Fruit fly (Drosophila melanogaster) whole organism, wandering third instar larva: ENCODE data around the gene MtnD.

Experiments used
- Abd-B ChIP-seq: fragments of >200 bp; optimal IDR thresholded peaks from 2 replicates; lab custom pipeline; 2017; ENCODE audit warnings: missing biosample characterization, missing genetic modification characterization
- CG32264 ChIP-seq: fragments of 200-800 bp; sonication (Bioruptor generic); optimal IDR thresholded peaks from 2 replicates; lab custom pipeline; 2016; ENCODE audit warnings: missing biosample characterization, missing genetic modification characterization
- CG9705 ChIP-seq: fragments of 200-800 bp; sonication (Bioruptor generic); optimal IDR thresholded peaks from 2 replicates; lab custom pipeline; 2018; ENCODE audit warnings: missing biosample characterization, mild to moderate bottlenecking, missing genetic modification characterization
- CrebA ChIP-seq: fragments of 200-800 bp; sonication (Bioruptor generic); optimal IDR thresholded peaks from 2 replicates; lab custom pipeline; 2016; ENCODE audit warnings: missing biosample characterization, mild to moderate bottlenecking, missing genetic modification characterization, borderline replicate concordance
- Dfd ChIP-seq: fragments of >200 bp; optimal IDR thresholded peaks from 2 replicates; lab custom pipeline; 2017; ENCODE audit warnings: missing biosample characterization, missing genetic modification characterization
- Dif ChIP-seq: fragments of 200-275, 200-300 bp; sonication (Bioruptor generic); optimal IDR thresholded peaks from 2 replicates; lab custom pipeline; 2018; ENCODE audit warnings: missing biosample characterization, missing genetic modification characterization; ENCODE audit not compliant: partially characterized antibody
- GATAd ChIP-seq: sonication (Bioruptor generic); optimal IDR thresholded peaks from 2 replicates; lab custom pipeline; 2016; ENCODE audit warnings: missing biosample characterization, missing genetic modification characterization
- HLH106 ChIP-seq: fragments of 200-800 bp; optimal IDR thresholded peaks from 3 replicates; lab custom pipeline; 2019; ENCODE audit warnings: missing biosample characterization, mild to moderate bottlenecking, missing genetic modification characterization, moderate library complexity
- Hnf4 ChIP-seq: fragments of 200-800 bp; sonication (Bioruptor generic); optimal IDR thresholded peaks from 2 replicates; lab custom pipeline; 2016; ENCODE audit warnings: missing biosample characterization, mild to moderate bottlenecking, missing genetic modification characterization
- Hr78 ChIP-seq: fragments of >200 bp; optimal IDR thresholded peaks from 2 replicates; lab custom pipeline; 2017; ENCODE audit warnings: missing biosample characterization, missing genetic modification characterization
- Hr83 ChIP-seq: fragments of 200-300 bp; sonication (Bioruptor generic); optimal IDR thresholded peaks from 2 replicates; lab custom pipeline; 2016; ENCODE audit warnings: missing biosample characterization, mild to moderate bottlenecking, missing genetic modification characterization, moderate library complexity; ENCODE audit not compliant: poor library complexity, severe bottlenecking
- Jra ChIP-seq: sonication (Bioruptor generic); optimal IDR thresholded peaks from 2 replicates; lab custom pipeline; 2016; ENCODE audit warnings: missing biosample characterization, missing genetic modification characterization
- Mio ChIP-seq: sonication (Bioruptor generic); optimal IDR thresholded peaks from 2 replicates; lab custom pipeline; 2016; ENCODE audit warnings: missing biosample characterization, missing genetic modification characterization
- Myc ChIP-seq: fragments of >200 bp; optimal IDR thresholded peaks from 2 replicates; lab custom pipeline; 2017
- N ChIP-seq: fragments of >200 bp; optimal IDR thresholded peaks from 2 replicates; lab custom pipeline; 2018; ENCODE audit warnings: missing biosample characterization, missing external identifiers, missing genetic modification characterization
- OdsH ChIP-seq: fragments of 200-800 bp; sonication (Bioruptor generic); optimal IDR thresholded peaks from 2 replicates; lab custom pipeline; 2016; ENCODE audit warnings: missing biosample characterization, mild to moderate bottlenecking, missing genetic modification characterization
- Rel ChIP-seq, 2 experiments: fragments of 200-800 bp; sonication (Bioruptor generic) in 1 of 2; optimal IDR thresholded peaks; 2 replicates in 1 of 2; 3 replicates in 1 of 2; lab custom pipeline; 2016 to 2019; ENCODE audit warnings: mild to moderate bottlenecking in 2 of 2, missing biosample characterization in 2 of 2, missing genetic modification characterization in 2 of 2, moderate library complexity in 1 of 2
- Sp1 ChIP-seq: fragments of 200-800 bp; sonication (Bioruptor generic); optimal IDR thresholded peaks from 3 replicates; lab custom pipeline; 2019; ENCODE audit warnings: missing biosample characterization, mild to moderate bottlenecking, missing genetic modification characterization, moderate library complexity
- Vsx2 ChIP-seq: fragments of 200-300, 225-300 bp; sonication (Bioruptor generic); optimal IDR thresholded peaks from 2 replicates; lab custom pipeline; 2018; ENCODE audit warnings: missing biosample characterization, missing genetic modification characterization; ENCODE audit not compliant: partially characterized antibody
- br ChIP-seq: fragments of 200-800 bp; sonication (Bioruptor generic); optimal IDR thresholded peaks from 2 replicates; lab custom pipeline; 2016; ENCODE audit warnings: missing biosample characterization, missing genetic modification characterization
- brk ChIP-seq: fragments of 200-800 bp; sonication (Bioruptor generic); optimal IDR thresholded peaks from 2 replicates; lab custom pipeline; 2016; ENCODE audit warnings: missing biosample characterization, mild to moderate bottlenecking, missing genetic modification characterization
- dl ChIP-seq, 2 experiments: fragments of 175-275, 200-275 bp in 1 of 2; fragments of 200-275 bp in 1 of 2; sonication (Bioruptor generic); optimal IDR thresholded peaks; lab custom pipeline; 2018; ENCODE audit warnings: mild to moderate bottlenecking in 2 of 2, missing biosample characterization in 2 of 2, missing genetic modification characterization in 2 of 2, moderate library complexity in 2 of 2; ENCODE audit not compliant: partially characterized antibody in 2 of 2, insufficient read depth in 1 of 2
- dmrt93B ChIP-seq: fragments of 200-800 bp; sonication (Bioruptor generic); optimal IDR thresholded peaks from 2 replicates; lab custom pipeline; 2018; ENCODE audit warnings: missing biosample characterization, mild to moderate bottlenecking, missing genetic modification characterization
- dsf ChIP-seq: sonication (Bioruptor generic); optimal IDR thresholded peaks from 2 replicates; lab custom pipeline; 2016; ENCODE audit warnings: missing biosample characterization, missing genetic modification characterization, borderline replicate concordance
- ey ChIP-seq: fragments of 200-800 bp; sonication (Bioruptor generic); optimal IDR thresholded peaks from 2 replicates; lab custom pipeline; 2016; ENCODE audit warnings: missing biosample characterization, missing genetic modification characterization
- foxo ChIP-seq, 2 experiments: fragments of 200-800 bp; sonication (Bioruptor generic); optimal IDR thresholded peaks; 2 replicates in 1 of 2; 3 replicates in 1 of 2; lab custom pipeline; 2016 to 2017; ENCODE audit warnings: missing biosample characterization in 2 of 2, missing genetic modification characterization in 2 of 2
- fru ChIP-seq: fragments of 200-800 bp; sonication (Bioruptor generic); optimal IDR thresholded peaks from 3 replicates; lab custom pipeline; 2016; ENCODE audit warnings: missing biosample characterization, mild to moderate bottlenecking, missing genetic modification characterization
- h ChIP-seq: fragments of 200-800 bp; sonication (Bioruptor generic); optimal IDR thresholded peaks from 3 replicates; lab custom pipeline; 2016; ENCODE audit warnings: missing biosample characterization, mild to moderate bottlenecking, missing genetic modification characterization
- jim ChIP-seq: fragments of 175-275, 200-325 bp; sonication (Bioruptor generic); optimal IDR thresholded peaks from 2 replicates; lab custom pipeline; 2016; ENCODE audit warnings: missing biosample characterization, mild to moderate bottlenecking, missing genetic modification characterization
- lola ChIP-seq: fragments of >200 bp; optimal IDR thresholded peaks from 2 replicates; lab custom pipeline; 2017; ENCODE audit warnings: missing biosample characterization, missing genetic modification characterization
- pan ChIP-seq: fragments of >200 bp; optimal IDR thresholded peaks from 2 replicates; lab custom pipeline; 2017
- psq ChIP-seq: fragments of 200-800 bp; sonication (Bioruptor generic); optimal IDR thresholded peaks from 3 replicates; lab custom pipeline; 2017; ENCODE audit warnings: missing biosample characterization, mild to moderate bottlenecking, missing genetic modification characterization, moderate library complexity
- rgr ChIP-seq: fragments of 200-800 bp; sonication (Bioruptor generic); optimal IDR thresholded peaks from 3 replicates; lab custom pipeline; 2016; ENCODE audit warnings: missing biosample characterization, mild to moderate bottlenecking, missing genetic modification characterization
- sage ChIP-seq: fragments of 200-800 bp; sonication (Bioruptor generic); optimal IDR thresholded peaks from 2 replicates; lab custom pipeline; 2016; ENCODE audit warnings: missing biosample characterization, mild to moderate bottlenecking, missing genetic modification characterization
- sv ChIP-seq: fragments of 200-800 bp; sonication (Bioruptor generic); optimal IDR thresholded peaks from 3 replicates; lab custom pipeline; 2016; ENCODE audit warnings: missing biosample characterization, missing genetic modification characterization
- tai ChIP-seq: sonication (Bioruptor generic); optimal IDR thresholded peaks from 2 replicates; lab custom pipeline; 2016; ENCODE audit warnings: missing biosample characterization, missing genetic modification characterization
- usp ChIP-seq: fragments of >200 bp; optimal IDR thresholded peaks from 2 replicates; lab custom pipeline; 2017; ENCODE audit warnings: missing biosample characterization, missing genetic modification characterization
- woc ChIP-seq: sonication (Bioruptor generic); optimal IDR thresholded peaks from 2 replicates; lab custom pipeline; 2016; ENCODE audit warnings: missing biosample characterization, mild to moderate bottlenecking, missing genetic modification characterization

The MtnD gene

DNA sequence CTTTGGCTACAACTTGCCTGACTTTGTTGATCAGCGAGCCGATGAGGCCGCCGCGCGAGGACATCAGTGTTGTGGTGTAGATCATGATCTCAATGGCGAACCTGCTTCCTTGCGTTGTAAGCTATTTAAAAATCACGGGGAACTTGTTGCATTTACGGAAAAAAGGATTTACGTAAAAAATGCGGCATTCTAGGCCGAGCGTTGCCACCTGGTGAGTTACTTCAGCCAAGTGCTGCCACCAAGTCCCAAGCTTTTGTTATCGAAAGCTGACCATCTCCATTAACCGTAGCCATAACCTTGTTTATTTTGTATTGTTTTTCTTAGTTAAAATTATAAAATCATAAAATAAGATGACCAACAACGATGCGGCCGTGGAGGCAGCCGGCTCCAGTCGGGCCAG lies 42.0 kb downstream of the MtnD start, which contains the start of the genes TFAM and CG5412:
Gene TFAM, minus strand, starts transcription at position 222 of the 400 bp plus-strand sequence.
Gene CG5412, plus strand, starts transcription at position 265 of the 400 bp plus-strand sequence.
- TF ChIP-seq Abd-B (GFP tag; lab: Kevin White, UChicago) (no peak), usp (GFP tag; lab: Kevin White, UChicago) (no peak), Myc (lab: Kevin White, UChicago) (no peak), dmrt93B (GFP tag; lab: Kevin White, UChicago) (no peak), Jra (GFP tag; lab: Kevin White, UChicago) (no peak), OdsH (no peak), pan (lab: Kevin White, UChicago) (no peak), psq (GFP tag; lab: Kevin White, UChicago) (no peak), tai (no peak), CG9705 (GFP tag; lab: Kevin White, UChicago) (no peak), h (GFP tag; lab: Kevin White, UChicago) (no peak), Hnf4 (GFP tag; lab: Kevin White, UChicago) (no peak), dsf (GFP tag; lab: Kevin White, UChicago) (no peak)

DNA sequence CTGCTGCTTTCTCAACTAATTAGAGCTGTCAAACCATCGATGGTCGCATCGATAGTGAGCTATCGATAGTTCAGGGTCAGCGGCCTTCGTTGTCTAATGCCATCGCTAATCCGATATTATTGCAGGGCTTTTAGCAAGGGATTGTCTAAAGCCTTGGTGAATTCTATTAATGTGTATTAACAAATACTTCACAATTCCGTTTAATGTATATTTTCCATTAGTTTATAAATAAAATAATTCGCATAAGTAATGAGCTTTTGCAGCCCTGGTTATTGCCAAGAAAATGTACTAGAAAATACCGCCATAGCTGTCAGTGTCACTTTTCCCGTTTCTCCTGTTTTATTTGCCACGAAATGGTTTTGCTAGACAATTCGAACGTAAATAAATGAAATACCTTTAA lies 45.1 kb downstream of the MtnD start, which contains the start of the genes EloB and Srp14:
Gene EloB, minus strand, starts transcription at position 35 of the 400 bp plus-strand sequence.
Gene Srp14, plus strand, starts transcription at position 300 of the 400 bp plus-strand sequence.
- TF ChIP-seq CG9705 (GFP tag; lab: Kevin White, UChicago): peak; percentile 71
- no peak for TF ChIP-seq pan (lab: Kevin White, UChicago)
- TF ChIP-seq rgr (GFP tag; lab: Kevin White, UChicago): peak; percentile 88
- TF ChIP-seq OdsH: peak; percentile 80
- TF ChIP-seq brk (GFP tag; lab: Kevin White, UChicago): no peak
- TF ChIP-seq CG32264 (GFP tag; lab: Kevin White, UChicago): peak; percentile 49
- peak; percentile 86 for TF ChIP-seq h (GFP tag; lab: Kevin White, UChicago)
- TF ChIP-seq Dfd (GFP tag; lab: Kevin White, UChicago): no peak
- TF ChIP-seq jim (GFP tag; lab: Kevin White, UChicago): no peak
- peak; percentile 92 for TF ChIP-seq Jra (GFP tag; lab: Kevin White, UChicago)
- TF ChIP-seq sv (GFP tag; lab: Kevin White, UChicago): peak; percentile 77
- peak; percentile 92 for TF ChIP-seq Hnf4 (GFP tag; lab: Kevin White, UChicago)
- peak; percentile 81 for TF ChIP-seq Hr83
- TF ChIP-seq usp (GFP tag; lab: Kevin White, UChicago): no peak
- peak; percentile 83 for TF ChIP-seq Sp1 (GFP tag; lab: Kevin White, UChicago)
- peak; percentile 87 for TF ChIP-seq HLH106
- TF ChIP-seq tai: no peak
- TF ChIP-seq Mio (GFP tag; lab: Kevin White, UChicago): no peak
- no peak for TF ChIP-seq woc (GFP tag; lab: Kevin White, UChicago)
- no peak for TF ChIP-seq dmrt93B (GFP tag; lab: Kevin White, UChicago)
- TF ChIP-seq dl (GFP tag; optimal IDR thresholded peaks at IDR 0.05; lab: Kevin White, UChicago; ENCODE audit: insufficient read depth in 1 of 2, partially characterized antibody in 2 of 2): no peak
- TF ChIP-seq Rel (GFP tag; optimal IDR thresholded peaks at IDR 0.05; lab: Kevin White, UChicago): no peak
- TF ChIP-seq Rel (tag; optimal IDR thresholded peaks at IDR 0.05; lab: Kevin White, UChicago): peak; percentile 68
- peak; percentile 86 for TF ChIP-seq ey (GFP tag; lab: Kevin White, UChicago)
- TF ChIP-seq Hr78 (GFP tag; lab: Kevin White, UChicago): no peak
- TF ChIP-seq N (GFP tag; lab: Kevin White, UChicago): no peak
- TF ChIP-seq CrebA (GFP tag; lab: Kevin White, UChicago): no peak
- no peak for TF ChIP-seq Dif (GFP tag; lab: Kevin White, UChicago)
- no peak for TF ChIP-seq Abd-B (GFP tag; lab: Kevin White, UChicago)
- TF ChIP-seq GATAd (GFP tag; lab: Kevin White, UChicago): no peak
- TF ChIP-seq psq (GFP tag; lab: Kevin White, UChicago): peak; percentile 74
- TF ChIP-seq Myc (lab: Kevin White, UChicago): no peak
- peak; percentile 86 for TF ChIP-seq br (GFP tag; lab: Kevin White, UChicago)
- TF ChIP-seq Vsx2: no peak
- peak; percentile 57 to 88 for TF ChIP-seq foxo (GFP tag; optimal IDR thresholded peaks at IDR 0.05; lab: Kevin White, UChicago)
- TF ChIP-seq dsf (GFP tag; lab: Kevin White, UChicago): no peak
- TF ChIP-seq lola (GFP tag; lab: Kevin White, UChicago): no peak
- TF ChIP-seq sage (GFP tag; lab: Kevin White, UChicago): no peak
- TF ChIP-seq fru (GFP tag; lab: Kevin White, UChicago): peak; percentile 83
